Fruit fly (Drosophila melanogaster) ovary, adult (tissue): ENCODE results near the gene qua.

Experiments
- CG17801 ChIP-seq: fragments of 200-800 bp; optimal IDR thresholded peaks from 2 replicates; lab custom pipeline; 2019; ENCODE audit warnings: missing biosample characterization, mild to moderate bottlenecking, missing genetic modification characterization, moderate library complexity; ENCODE audit not compliant: partially characterized antibody

The qua gene

dm6 chr2L:17449608-17450504, 47.2 kb downstream of the qua start, which contains the start of gene dl:
Gene dl, minus strand, starts transcription at chr2L:17450364.
- no peak for TF ChIP-seq CG17801 (GFP tag; lab: Kevin White, UChicago)

- TF ChIP-seq CG17801 (GFP tag; lab: Kevin White, UChicago): no peak
Measured at dm6 chr2L:17448435-17448834, 48.6 kb downstream of the qua start.

- no peak for TF ChIP-seq CG17801 (GFP tag; lab: Kevin White, UChicago)
Measured at dm6 chr2L:17447071-17447470, 49.9 kb downstream of the qua start.

dm6 chr2L:17437594-17437993, 59.4 kb downstream of the qua start:
- no peak for TF ChIP-seq CG17801 (GFP tag; lab: Kevin White, UChicago)
